Worm (Caenorhabditis elegans) whole organism, L4/young adult: ENCODE data around the gene Y54G11A.19.

Experiments used
- W03F9.2 ChIP-seq: fragments of 150-350 bp; optimal IDR thresholded peaks from 2 replicates; lab custom pipeline; 2014; ENCODE audit warnings: missing biosample characterization, missing genetic modification characterization
- dao-5 ChIP-seq: sonication (generic microtip); optimal IDR thresholded peaks from 2 replicates; lab custom pipeline; 2016; ENCODE audit warnings: missing genotype, missing genetic modification characterization, moderate library complexity, missing compliant biosample characterization

DNA sequence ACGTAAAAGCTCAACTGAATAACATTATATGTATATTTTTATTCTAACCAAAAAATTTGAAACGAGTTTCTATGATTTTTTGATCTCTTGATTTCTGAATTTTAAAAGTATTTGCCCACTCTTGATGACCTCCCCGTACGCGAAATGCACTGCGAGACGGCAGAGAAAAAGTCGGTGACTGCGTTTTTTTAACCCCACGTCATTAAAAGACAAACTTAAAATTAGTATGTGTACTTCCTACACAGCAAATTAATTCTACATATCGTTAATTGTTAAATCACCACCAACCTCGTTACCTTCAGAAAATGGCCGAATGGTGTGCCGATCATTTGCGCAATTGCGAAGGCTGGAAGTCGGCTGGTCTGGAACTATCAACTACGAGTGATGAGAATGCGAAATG is 35.8 kb upstream of the Y54G11A.19 start, which contains the start of gene Y54G11A.4:
- TF ChIP-seq dao-5 (tag; lab: Kevin White, UChicago) (no peak), W03F9.2 (no peak)
